Fruit fly (Drosophila melanogaster): ENCODE results near the gene FucTA.

The FucTA gene

dm6 chr3L:15174086-15174485 is 27.1 kb downstream of the FucTA start:
- no peak for TF ChIP-seq CTCF (optimal IDR thresholded peaks at IDR 0.05)
- TF ChIP-seq CG8478 (optimal IDR thresholded peaks at IDR 0.05) = no peak

dm6 chr3L:15174823-15175222 is 27.9 kb downstream of the FucTA start:
- TF ChIP-seq CG8478 (optimal IDR thresholded peaks at IDR 0.05) = no peak
- no peak for TF ChIP-seq CTCF (optimal IDR thresholded peaks at IDR 0.05)

dm6 chr3L:15176641-15177215 is 29.8 kb downstream of the FucTA start:
- TF ChIP-seq CG8478 (optimal IDR thresholded peaks at IDR 0.05) (no peak), CTCF (optimal IDR thresholded peaks at IDR 0.05) (no peak)

- TF ChIP-seq CG8478 (optimal IDR thresholded peaks at IDR 0.05) (no peak), CTCF (optimal IDR thresholded peaks at IDR 0.05) (peak; percentile 85 to 86)
These were observed 31.7 kb downstream of the FucTA start for dm6 chr3L:15178618-15179017.

- TF ChIP-seq CG8478 (optimal IDR thresholded peaks at IDR 0.05) (no peak), CTCF (optimal IDR thresholded peaks at IDR 0.05) (no peak)
These were observed 33.9 kb downstream of the FucTA start for dm6 chr3L:15180816-15181215.

- TF ChIP-seq CTCF (optimal IDR thresholded peaks at IDR 0.05) (no peak), CG8478 (optimal IDR thresholded peaks at IDR 0.05) (no peak)
These were observed 40.8 kb downstream of the FucTA start for dm6 chr3L:15187782-15188181.

dm6 chr3L:15188735-15189134 is 41.8 kb downstream of the FucTA start:
- no peak for TF ChIP-seq CTCF (optimal IDR thresholded peaks at IDR 0.05)
- no peak for TF ChIP-seq CG8478 (optimal IDR thresholded peaks at IDR 0.05)

- TF ChIP-seq CTCF (optimal IDR thresholded peaks at IDR 0.05) (no peak), CG8478 (optimal IDR thresholded peaks at IDR 0.05) (no peak)
These were observed 42.8 kb downstream of the FucTA start for dm6 chr3L:15189707-15190106.

dm6 chr3L:15192172-15192571 is 45.2 kb downstream of the FucTA start:
- TF ChIP-seq CTCF (optimal IDR thresholded peaks at IDR 0.05) = no peak
- TF ChIP-seq CG8478 (optimal IDR thresholded peaks at IDR 0.05) = no peak

dm6 chr3L:15195548-15195947 is 48.6 kb downstream of the FucTA start:
- no peak for TF ChIP-seq CG8478 (optimal IDR thresholded peaks at IDR 0.05)
- TF ChIP-seq CTCF (optimal IDR thresholded peaks at IDR 0.05) = no peak

- TF ChIP-seq CG8478 (optimal IDR thresholded peaks at IDR 0.05) = no peak
- TF ChIP-seq CTCF (optimal IDR thresholded peaks at IDR 0.05) = no peak
These were observed 49.3 kb downstream of the FucTA start for dm6 chr3L:15196189-15196588.

dm6 chr3L:15196711-15197320 is 49.9 kb downstream of the FucTA start:
- no peak for TF ChIP-seq CTCF (optimal IDR thresholded peaks at IDR 0.05)
- TF ChIP-seq CG8478 (optimal IDR thresholded peaks at IDR 0.05) = no peak

dm6 chr3L:15197978-15198377 is 51.0 kb downstream of the FucTA start:
- no peak for TF ChIP-seq CG8478 (optimal IDR thresholded peaks at IDR 0.05)
- no peak for TF ChIP-seq CTCF (optimal IDR thresholded peaks at IDR 0.05)

- TF ChIP-seq CG8478 (optimal IDR thresholded peaks at IDR 0.05) (no peak), CTCF (optimal IDR thresholded peaks at IDR 0.05) (no peak)
These were observed 52.5 kb downstream of the FucTA start for dm6 chr3L:15199216-15200090.

dm6 chr3L:15200280-15200987 is 53.5 kb downstream of the FucTA start:
- TF ChIP-seq CG8478 (optimal IDR thresholded peaks at IDR 0.05) (no peak), CTCF (optimal IDR thresholded peaks at IDR 0.05) (no peak)
